Worm (Caenorhabditis elegans) whole organism, L4/young adult: ENCODE data around the gene F54E2.1.

Source experiments
- W03F9.2 ChIP-seq: fragments of 150-350 bp; optimal IDR thresholded peaks from 2 replicates; lab custom pipeline; 2014; ENCODE audit warnings: missing biosample characterization, missing genetic modification characterization
- dao-5 ChIP-seq: sonication (generic microtip); optimal IDR thresholded peaks from 2 replicates; lab custom pipeline; 2016; ENCODE audit warnings: missing genotype, missing genetic modification characterization, moderate library complexity, missing compliant biosample characterization
- him-1 ChIP-seq: sonication (generic microtip); optimal IDR thresholded peaks from 2 replicates; lab custom pipeline; 2016; ENCODE audit warnings: missing genotype, missing genetic modification reagents, missing genetic modification characterization, missing compliant biosample characterization

- TF ChIP-seq him-1 (tag; lab: Kevin White, UChicago) (no peak), W03F9.2 (tag; lab: Kevin White, UChicago) (no peak), dao-5 (tag; lab: Kevin White, UChicago) (no peak)
Measured at ce11 chrV:2809443-2809842, 755 bp upstream of the F54E2.1 start.
